Worm (Caenorhabditis elegans): Measurements from ENCODE around the gene qui-1.

qui-1 gene

ce11 chrIV:13561629-13562028 is at the start of gene qui-1, which contains the start of gene Y45F10B.13:
TSS of gene qui-1 (plus strand) at chrIV:13561861.
TSS of gene Y45F10B.13 (minus strand) at chrIV:13561729.
- no peak for TF ChIP-seq hnd-1 (tag; optimal IDR thresholded peaks at IDR 0.05)
- no peak for TF ChIP-seq sea-1 (GFP tag; conservative IDR thresholded peaks at IDR 0.05)
- TF ChIP-seq ama-1 (optimal IDR thresholded peaks at IDR 0.05), result no peak
- no peak for TF ChIP-seq ceh-13 (GFP tag; optimal IDR thresholded peaks at IDR 0.05)
- TF ChIP-seq pes-1 (GFP tag; IDR thresholded peaks at IDR 0.05), result no peak
- TF ChIP-seq tbx-11 (GFP tag; IDR thresholded peaks at IDR 0.05), result no peak
- no peak for TF ChIP-seq ceh-36 (tag; optimal IDR thresholded peaks at IDR 0.05)
- no peak for TF ChIP-seq ets-7 (tag; optimal IDR thresholded peaks at IDR 0.05)
- no peak for TF ChIP-seq tra-4 (tag; optimal IDR thresholded peaks at IDR 0.05)
- no peak for TF ChIP-seq tbx-37 (GFP tag; conservative IDR thresholded peaks at IDR 0.05)
- TF ChIP-seq aly-1 (tag; optimal IDR thresholded peaks at IDR 0.05), result no peak
- TF ChIP-seq hmbx-1 (tag; optimal IDR thresholded peaks at IDR 0.05), result no peak
- TF ChIP-seq hmg-4 (GFP tag; optimal IDR thresholded peaks at IDR 0.05), result no peak
- TF ChIP-seq flt-1 (GFP tag; IDR thresholded peaks at IDR 0.05), result no peak

- TF ChIP-seq hmbx-1 (tag; optimal IDR thresholded peaks at IDR 0.05) (no peak), scrt-1 (GFP tag; IDR thresholded peaks at IDR 0.05) (no peak), ets-7 (tag; optimal IDR thresholded peaks at IDR 0.05) (no peak), B0310.2 (tag; optimal IDR thresholded peaks at IDR 0.05) (no peak), tra-4 (tag; optimal IDR thresholded peaks at IDR 0.05) (no peak), F13C5.2 (tag; optimal IDR thresholded peaks at IDR 0.05) (no peak), flt-1 (GFP tag; IDR thresholded peaks at IDR 0.05) (no peak), ama-1 (optimal IDR thresholded peaks at IDR 0.05) (no peak), pes-1 (GFP tag; IDR thresholded peaks at IDR 0.05) (no peak), sea-1 (GFP tag; conservative IDR thresholded peaks at IDR 0.05) (no peak), tbx-11 (GFP tag; IDR thresholded peaks at IDR 0.05) (no peak), ceh-36 (tag; optimal IDR thresholded peaks at IDR 0.05) (no peak), hnd-1 (tag; optimal IDR thresholded peaks at IDR 0.05) (no peak), tbx-37 (GFP tag; conservative IDR thresholded peaks at IDR 0.05) (no peak), hmg-4 (GFP tag; optimal IDR thresholded peaks at IDR 0.05) (no peak), aly-1 (tag; optimal IDR thresholded peaks at IDR 0.05) (no peak), ceh-13 (GFP tag; optimal IDR thresholded peaks at IDR 0.05) (no peak)
Measured at ce11 chrIV:13512112-13512569, 49.5 kb upstream of the qui-1 start, which contains the start of gene puf-3. TSS of gene puf-3 (minus strand) at chrIV:13512162.

ce11 chrIV:13513010-13513409 is 48.7 kb upstream of the qui-1 start:
- TF ChIP-seq aly-1 (tag; optimal IDR thresholded peaks at IDR 0.05), result no peak
- TF ChIP-seq ceh-13 (GFP tag; optimal IDR thresholded peaks at IDR 0.05), result no peak
- TF ChIP-seq B0310.2 (tag; optimal IDR thresholded peaks at IDR 0.05), result no peak
- no peak for TF ChIP-seq ceh-36 (tag; optimal IDR thresholded peaks at IDR 0.05)
- TF ChIP-seq hmbx-1 (tag; optimal IDR thresholded peaks at IDR 0.05), result no peak
- TF ChIP-seq tra-4 (tag; optimal IDR thresholded peaks at IDR 0.05), result no peak
- no peak for TF ChIP-seq hmg-4 (GFP tag; optimal IDR thresholded peaks at IDR 0.05)
- TF ChIP-seq hnd-1 (tag; optimal IDR thresholded peaks at IDR 0.05), result no peak
- no peak for TF ChIP-seq flt-1 (GFP tag; IDR thresholded peaks at IDR 0.05)
- no peak for TF ChIP-seq F13C5.2 (tag; optimal IDR thresholded peaks at IDR 0.05)
- no peak for TF ChIP-seq ets-7 (tag; optimal IDR thresholded peaks at IDR 0.05)
- TF ChIP-seq pes-1 (GFP tag; IDR thresholded peaks at IDR 0.05), result no peak
- no peak for TF ChIP-seq tbx-11 (GFP tag; IDR thresholded peaks at IDR 0.05)
- TF ChIP-seq tbx-37 (GFP tag; conservative IDR thresholded peaks at IDR 0.05), result no peak
- no peak for TF ChIP-seq ama-1 (optimal IDR thresholded peaks at IDR 0.05)
- no peak for TF ChIP-seq scrt-1 (GFP tag; IDR thresholded peaks at IDR 0.05)
- TF ChIP-seq sea-1 (GFP tag; conservative IDR thresholded peaks at IDR 0.05), result no peak

ce11 chrIV:13521785-13522184 is 39.9 kb upstream of the qui-1 start, which contains the start of gene dcap-2:
TSS of gene dcap-2 (minus strand) at chrIV:13521870.
- TF ChIP-seq ama-1 (optimal IDR thresholded peaks at IDR 0.05) (no peak), ceh-36 (tag; optimal IDR thresholded peaks at IDR 0.05) (no peak), tbx-11 (GFP tag; IDR thresholded peaks at IDR 0.05) (no peak), tra-4 (tag; optimal IDR thresholded peaks at IDR 0.05) (no peak), tbx-37 (GFP tag; conservative IDR thresholded peaks at IDR 0.05) (no peak), hnd-1 (tag; optimal IDR thresholded peaks at IDR 0.05) (no peak), F13C5.2 (tag; optimal IDR thresholded peaks at IDR 0.05) (no peak)

ce11 chrIV:13525223-13525622 is 36.4 kb upstream of the qui-1 start:
- TF ChIP-seq hmg-4 (GFP tag; optimal IDR thresholded peaks at IDR 0.05) (no peak), ets-7 (tag; optimal IDR thresholded peaks at IDR 0.05) (no peak), ceh-13 (GFP tag; optimal IDR thresholded peaks at IDR 0.05) (no peak), flt-1 (GFP tag; IDR thresholded peaks at IDR 0.05) (no peak), F13C5.2 (tag; optimal IDR thresholded peaks at IDR 0.05) (no peak), pes-1 (GFP tag; IDR thresholded peaks at IDR 0.05) (no peak), hnd-1 (tag; optimal IDR thresholded peaks at IDR 0.05) (no peak), B0310.2 (tag; optimal IDR thresholded peaks at IDR 0.05) (no peak), hmbx-1 (tag; optimal IDR thresholded peaks at IDR 0.05) (no peak), ama-1 (optimal IDR thresholded peaks at IDR 0.05) (no peak), tbx-37 (GFP tag; conservative IDR thresholded peaks at IDR 0.05) (no peak), scrt-1 (GFP tag; IDR thresholded peaks at IDR 0.05) (no peak), tra-4 (tag; optimal IDR thresholded peaks at IDR 0.05) (no peak), tbx-11 (GFP tag; IDR thresholded peaks at IDR 0.05) (no peak), sea-1 (GFP tag; conservative IDR thresholded peaks at IDR 0.05) (no peak), ceh-36 (tag; optimal IDR thresholded peaks at IDR 0.05) (no peak), aly-1 (tag; optimal IDR thresholded peaks at IDR 0.05) (no peak)

ce11 chrIV:13538901-13539300 is 22.8 kb upstream of the qui-1 start:
- TF ChIP-seq hmbx-1 (tag; optimal IDR thresholded peaks at IDR 0.05) (no peak), tbx-11 (GFP tag; IDR thresholded peaks at IDR 0.05) (no peak), hmg-4 (GFP tag; optimal IDR thresholded peaks at IDR 0.05) (no peak), scrt-1 (GFP tag; IDR thresholded peaks at IDR 0.05) (no peak), ama-1 (optimal IDR thresholded peaks at IDR 0.05) (no peak)

- no peak for TF ChIP-seq ama-1 (optimal IDR thresholded peaks at IDR 0.05)
- no peak for TF ChIP-seq ets-7 (tag; optimal IDR thresholded peaks at IDR 0.05)
- TF ChIP-seq sea-1 (GFP tag; conservative IDR thresholded peaks at IDR 0.05), result no peak
- no peak for TF ChIP-seq hmg-4 (GFP tag; optimal IDR thresholded peaks at IDR 0.05)
- TF ChIP-seq B0310.2 (tag; optimal IDR thresholded peaks at IDR 0.05), result no peak
- TF ChIP-seq F13C5.2 (tag; optimal IDR thresholded peaks at IDR 0.05), result no peak
- TF ChIP-seq scrt-1 (GFP tag; IDR thresholded peaks at IDR 0.05), result no peak
- TF ChIP-seq hnd-1 (tag; optimal IDR thresholded peaks at IDR 0.05), result no peak
- TF ChIP-seq hmbx-1 (tag; optimal IDR thresholded peaks at IDR 0.05), result no peak
- no peak for TF ChIP-seq ceh-36 (tag; optimal IDR thresholded peaks at IDR 0.05)
- no peak for TF ChIP-seq tbx-11 (GFP tag; IDR thresholded peaks at IDR 0.05)
- TF ChIP-seq ceh-13 (GFP tag; optimal IDR thresholded peaks at IDR 0.05), result no peak
- no peak for TF ChIP-seq pes-1 (GFP tag; IDR thresholded peaks at IDR 0.05)
- TF ChIP-seq tbx-37 (GFP tag; conservative IDR thresholded peaks at IDR 0.05), result no peak
- TF ChIP-seq tra-4 (tag; optimal IDR thresholded peaks at IDR 0.05), result no peak
- no peak for TF ChIP-seq flt-1 (GFP tag; IDR thresholded peaks at IDR 0.05)
- no peak for TF ChIP-seq aly-1 (tag; optimal IDR thresholded peaks at IDR 0.05)
Measured at ce11 chrIV:13540165-13540564, 21.5 kb upstream of the qui-1 start, which contains the start of gene rsd-2. TSS of gene rsd-2 (minus strand) at chrIV:13540265.
